Fruit fly (Drosophila melanogaster): ENCODE data around the gene mtTFB1.

The mtTFB1 gene

DNA sequence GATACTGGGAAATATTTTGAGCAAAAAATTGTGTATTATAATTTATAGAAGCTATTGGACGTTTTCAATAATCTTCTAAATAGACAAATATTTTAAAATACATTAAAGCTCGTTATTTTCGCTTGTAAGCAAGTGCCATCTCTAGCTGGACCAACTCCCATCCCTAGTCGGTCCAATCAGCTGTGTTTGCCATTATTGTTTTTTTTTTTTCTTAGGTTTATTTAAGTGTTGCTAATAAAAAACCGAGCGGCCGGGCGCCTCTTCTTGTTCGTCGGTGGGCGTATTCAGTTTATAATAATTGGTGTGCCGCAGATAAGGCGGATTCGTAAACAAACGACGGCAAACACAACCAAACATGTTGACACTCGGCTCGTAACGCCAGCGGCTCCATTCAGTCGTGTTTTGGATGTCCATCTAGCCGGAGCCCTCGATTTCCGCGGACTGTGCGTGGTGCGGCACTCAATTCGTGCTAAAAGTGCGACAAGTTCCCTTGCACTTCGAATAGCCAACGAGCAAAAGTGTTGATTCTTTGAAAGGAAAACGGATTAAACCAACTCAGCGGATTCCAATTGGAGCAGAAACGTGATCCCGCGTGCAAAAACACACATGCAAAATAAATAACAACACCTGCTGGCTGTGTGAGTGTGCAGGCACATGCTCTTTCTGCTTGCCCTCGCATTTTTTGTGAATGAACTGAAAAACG lies 24.8 kb upstream of the mtTFB1 start, which contains the start of gene Sugb (continued):
- TF ChIP-seq CG9609 (GFP tag; optimal IDR thresholded peaks at IDR 0.05): peak; percentile 40
- peak; percentile 72 for TF ChIP-seq CG34224 (GFP tag; IDR thresholded peaks at IDR 0.05; ENCODE audit: partially characterized antibody)
- TF ChIP-seq CG6175 (GFP tag; IDR thresholded peaks at IDR 0.05): 0 out of 3 replicates have a peak, but pooled peaks have one; percentile 39
- 0 out of 2 replicates have a peak, but pooled peaks have one; percentile 6 for TF ChIP-seq inv (GFP tag; IDR thresholded peaks at IDR 0.05; ENCODE audit: partially characterized antibody)
- peak; percentile 30; the same call in 1 of the 3 replicates for TF ChIP-seq Opbp (GFP tag; IDR thresholded peaks at IDR 0.05; ENCODE audit: partially characterized antibody)
- TF ChIP-seq TFAM (GFP tag; optimal IDR thresholded peaks at IDR 0.05): no peak
- no peak for TF ChIP-seq Spps (tag; optimal IDR thresholded peaks at IDR 0.05)
- peak; percentile 14; the same call in 1 of the 2 replicates for TF ChIP-seq CG11085 (GFP tag; IDR thresholded peaks at IDR 0.05)
- no peak; the same call in 1 of the 2 replicates for TF ChIP-seq esg (GFP tag; conservative IDR thresholded peaks at IDR 0.05)
- TF ChIP-seq ash1 (GFP tag; optimal IDR thresholded peaks at IDR 0.05): no peak
- TF ChIP-seq Fer1 (GFP tag; optimal IDR thresholded peaks at IDR 0.05): peak; percentile 67
- TF ChIP-seq D (optimal IDR thresholded peaks at IDR 0.05): no peak
- peak; percentile 2 for TF ChIP-seq D (GFP tag; optimal IDR thresholded peaks at IDR 0.05)
- peak; percentile 19 for TF ChIP-seq D19A (tag; optimal IDR thresholded peaks at IDR 0.05)
- no peak for TF ChIP-seq Dbx (GFP tag; IDR thresholded peaks at IDR 0.05)
- peak; percentile 33 for TF ChIP-seq schlank (tag; optimal IDR thresholded peaks at IDR 0.05)
- TF ChIP-seq sqz (GFP tag; optimal IDR thresholded peaks at IDR 0.05): peak; percentile 96
- peak; percentile 20 for TF ChIP-seq CG10979 (tag; optimal IDR thresholded peaks at IDR 0.05)
- peak; percentile 27 for TF ChIP-seq phol (tag; optimal IDR thresholded peaks at IDR 0.05)
- peak; percentile 35 for TF ChIP-seq CG9437 (GFP tag; optimal IDR thresholded peaks at IDR 0.05)
- peak; percentile 71 for TF ChIP-seq CG7556 (GFP tag; optimal IDR thresholded peaks at IDR 0.05)
- peak; percentile 78 for TF ChIP-seq Xrp1 (GFP tag; IDR thresholded peaks at IDR 0.05)
- TF ChIP-seq CG3281 (GFP tag; optimal IDR thresholded peaks at IDR 0.05): peak; percentile 19
- no peak for TF ChIP-seq cwo (GFP tag; optimal IDR thresholded peaks at IDR 0.05)
- no peak for TF ChIP-seq CTCF (GFP tag; optimal IDR thresholded peaks at IDR 0.05)
- TF ChIP-seq ase (GFP tag; IDR thresholded peaks at IDR 0.05): no peak
- TF ChIP-seq seq (GFP tag; IDR thresholded peaks at IDR 0.05): peak; percentile 43
- no peak for TF ChIP-seq nerfin-2 (GFP tag; IDR thresholded peaks at IDR 0.05; ENCODE audit: partially characterized antibody)
- TF ChIP-seq gsb (GFP tag; IDR thresholded peaks at IDR 0.05): peak; percentile 17; the same call in 1 of the 2 replicates
- no peak for TF ChIP-seq B-H1 (GFP tag; IDR thresholded peaks at IDR 0.05)
- peak; percentile 14 for TF ChIP-seq CG12219 (GFP tag; optimal IDR thresholded peaks at IDR 0.05)
- peak; percentile 86 for TF ChIP-seq CG5180 (GFP tag; optimal IDR thresholded peaks at IDR 0.05)
- peak; percentile 87; the same call in 1 of the 2 replicates for TF ChIP-seq Rfx (GFP tag; IDR thresholded peaks at IDR 0.05)
- TF ChIP-seq Bteb2 (GFP tag; optimal IDR thresholded peaks at IDR 0.05): peak; percentile 74
- no peak for TF ChIP-seq CG1603 (tag; optimal IDR thresholded peaks at IDR 0.05)
- TF ChIP-seq dmrt11E (tag; optimal IDR thresholded peaks at IDR 0.05): peak; percentile 23
- peak; percentile 25 for TF ChIP-seq CG1792 (GFP tag; optimal IDR thresholded peaks at IDR 0.05)
- TF ChIP-seq CG8478 (optimal IDR thresholded peaks at IDR 0.05): no peak
- TF ChIP-seq btn (GFP tag; optimal IDR thresholded peaks at IDR 0.05): no peak
- no peak for TF ChIP-seq hb (GFP tag; IDR thresholded peaks at IDR 0.05; ENCODE audit: partially characterized antibody)
- TF ChIP-seq CG1602 (GFP tag; optimal IDR thresholded peaks at IDR 0.05): peak; percentile 33
- TF ChIP-seq dm (GFP tag; optimal IDR thresholded peaks at IDR 0.05): peak; percentile 39
- no peak for TF ChIP-seq wdn (GFP tag; IDR thresholded peaks at IDR 0.05)
- TF ChIP-seq sug (tag; optimal IDR thresholded peaks at IDR 0.05): peak; percentile 86
- TF ChIP-seq usp (GFP tag; optimal IDR thresholded peaks at IDR 0.05): no peak
- peak; percentile 36 for TF ChIP-seq CG8388 (GFP tag; optimal IDR thresholded peaks at IDR 0.05)
- TF ChIP-seq psq (GFP tag; optimal IDR thresholded peaks at IDR 0.05): no peak
- peak; percentile 56 for TF ChIP-seq CG32772 (GFP tag; IDR thresholded peaks at IDR 0.05)
- no peak for TF ChIP-seq klu (GFP tag; IDR thresholded peaks at IDR 0.05)
- TF ChIP-seq YL-1 (GFP tag; optimal IDR thresholded peaks at IDR 0.05): peak; percentile 66
- no peak for TF ChIP-seq CG4820 (GFP tag; optimal IDR thresholded peaks at IDR 0.05)

Measured in whole organism, embryonic.